Fruit fly (Drosophila melanogaster): ENCODE data around the gene CG31076.
A peak's percentile ranks its signal among the peaks of the same experiment; 100 is the strongest.

CG31076 gene

DNA sequence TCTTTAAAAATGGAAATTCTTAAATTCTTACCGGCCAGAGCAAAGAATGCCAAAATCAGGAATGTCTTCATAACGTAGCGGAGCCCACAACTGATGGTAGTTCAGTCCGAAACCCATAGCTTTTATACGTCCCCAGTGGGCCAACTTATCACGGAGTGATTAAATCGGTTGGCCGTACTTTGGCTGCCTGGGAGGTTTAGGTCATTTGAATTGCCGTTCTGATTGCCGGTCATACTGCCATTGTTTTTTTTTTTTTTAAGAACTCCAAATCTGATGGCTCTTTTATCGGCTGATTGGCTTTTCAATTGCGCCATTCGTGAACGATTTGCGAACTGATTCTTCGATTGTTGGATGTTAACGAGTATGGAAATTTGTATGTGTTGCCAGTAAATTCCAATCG is 33.5 kb upstream of the CG31076 start, which contains the start of gene CG6277:
CG6277 (minus strand) TSS at position 101 of the 400 bp plus-strand sequence.
- no peak for TF ChIP-seq psq (GFP tag; optimal IDR thresholded peaks at IDR 0.05)
- TF ChIP-seq woc (GFP tag; optimal IDR thresholded peaks at IDR 0.05) = no peak
- TF ChIP-seq h (GFP tag; optimal IDR thresholded peaks at IDR 0.05) = no peak
- no peak for TF ChIP-seq sage (GFP tag; optimal IDR thresholded peaks at IDR 0.05)
- no peak for TF ChIP-seq usp (GFP tag; optimal IDR thresholded peaks at IDR 0.05)
- no peak for TF ChIP-seq dmrt93B (GFP tag; optimal IDR thresholded peaks at IDR 0.05)
- TF ChIP-seq Sp1 (GFP tag; optimal IDR thresholded peaks at IDR 0.05) = no peak
- TF ChIP-seq ey (GFP tag; optimal IDR thresholded peaks at IDR 0.05) = no peak
- TF ChIP-seq br (GFP tag; optimal IDR thresholded peaks at IDR 0.05) = no peak
- no peak for TF ChIP-seq pan (optimal IDR thresholded peaks at IDR 0.05)
- no peak for TF ChIP-seq jim (GFP tag; optimal IDR thresholded peaks at IDR 0.05)
- no peak for TF ChIP-seq rgr (GFP tag; optimal IDR thresholded peaks at IDR 0.05)
- TF ChIP-seq N (GFP tag; optimal IDR thresholded peaks at IDR 0.05) = no peak
- TF ChIP-seq brk (GFP tag; optimal IDR thresholded peaks at IDR 0.05) = no peak
- no peak for TF ChIP-seq fru (GFP tag; optimal IDR thresholded peaks at IDR 0.05)
- TF ChIP-seq Myc (optimal IDR thresholded peaks at IDR 0.05) = no peak
- no peak for TF ChIP-seq Mio (GFP tag; optimal IDR thresholded peaks at IDR 0.05)
- no peak for TF ChIP-seq Dfd (GFP tag; optimal IDR thresholded peaks at IDR 0.05)
- TF ChIP-seq tai (GFP tag; optimal IDR thresholded peaks at IDR 0.05) = no peak

dm6 chr3R:27021278-27021677 is 31.6 kb upstream of the CG31076 start, which contains the start of gene CG6283:
Gene CG6283 (minus strand): TSS chr3R:27021378.
- TF ChIP-seq Dif (GFP tag; optimal IDR thresholded peaks at IDR 0.05; ENCODE audit: partially characterized antibody) = no peak
- TF ChIP-seq jim (GFP tag; optimal IDR thresholded peaks at IDR 0.05) = no peak
- no peak for TF ChIP-seq tai (GFP tag; optimal IDR thresholded peaks at IDR 0.05)
- no peak for TF ChIP-seq Hnf4 (GFP tag; optimal IDR thresholded peaks at IDR 0.05)
- TF ChIP-seq Rel (GFP tag; optimal IDR thresholded peaks at IDR 0.05) = no peak
- TF ChIP-seq Rel (tag; optimal IDR thresholded peaks at IDR 0.05) = no peak
- no peak for TF ChIP-seq lola (GFP tag; optimal IDR thresholded peaks at IDR 0.05)
- no peak for TF ChIP-seq Abd-B (GFP tag; optimal IDR thresholded peaks at IDR 0.05)
- no peak for TF ChIP-seq ey (GFP tag; optimal IDR thresholded peaks at IDR 0.05)
- TF ChIP-seq rgr (GFP tag; optimal IDR thresholded peaks at IDR 0.05) = no peak
- TF ChIP-seq HLH106 (tag; optimal IDR thresholded peaks at IDR 0.05) = no peak
- no peak for TF ChIP-seq woc (GFP tag; optimal IDR thresholded peaks at IDR 0.05)
- TF ChIP-seq psq (GFP tag; optimal IDR thresholded peaks at IDR 0.05) = no peak
- TF ChIP-seq usp (GFP tag; optimal IDR thresholded peaks at IDR 0.05) = no peak
- no peak for TF ChIP-seq Hr78 (GFP tag; optimal IDR thresholded peaks at IDR 0.05)
- no peak for TF ChIP-seq dsf (GFP tag; optimal IDR thresholded peaks at IDR 0.05; ENCODE audit: borderline replicate concordance)
- no peak for TF ChIP-seq Dfd (GFP tag; optimal IDR thresholded peaks at IDR 0.05)
- no peak for TF ChIP-seq CrebA (GFP tag; optimal IDR thresholded peaks at IDR 0.05; ENCODE audit: borderline replicate concordance)

DNA sequence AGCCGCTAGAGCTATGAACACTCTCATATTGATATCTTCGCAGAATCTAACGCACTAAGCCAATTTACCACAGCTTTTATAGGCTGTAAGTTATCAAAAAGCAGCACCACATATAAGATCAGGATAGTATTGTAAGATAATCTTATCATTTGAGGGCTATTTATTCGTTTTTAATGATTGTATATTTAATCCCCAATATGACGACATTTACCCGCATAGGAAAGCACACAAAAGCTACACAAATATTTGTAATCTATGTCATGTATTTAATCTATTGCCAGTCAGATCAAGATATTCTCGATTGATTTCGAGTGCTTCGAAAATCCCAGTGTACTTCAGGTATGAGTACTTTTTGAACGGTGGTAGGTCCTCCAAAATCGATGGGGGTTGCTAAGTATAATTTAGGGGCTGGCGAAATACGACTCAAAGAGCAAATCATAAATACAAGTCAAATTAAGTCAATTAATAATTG is 30.1 kb upstream of the CG31076 start, which contains the start of gene CG17191:
CG17191 (minus strand) TSS at position 51 of the 472 bp plus-strand sequence.
- TF ChIP-seq brk (GFP tag; optimal IDR thresholded peaks at IDR 0.05) = no peak
- no peak for TF ChIP-seq Rel (GFP tag; optimal IDR thresholded peaks at IDR 0.05)
- peak; percentile 29 for TF ChIP-seq Rel (tag; optimal IDR thresholded peaks at IDR 0.05)

dm6 chr3R:27018187-27018586 is 28.5 kb upstream of the CG31076 start, which contains the start of gene CG17192:
Gene CG17192 (minus strand): TSS chr3R:27018287.
- no peak for TF ChIP-seq ey (GFP tag; optimal IDR thresholded peaks at IDR 0.05)
- no peak for TF ChIP-seq fru (GFP tag; optimal IDR thresholded peaks at IDR 0.05)
- no peak for TF ChIP-seq Hr78 (GFP tag; optimal IDR thresholded peaks at IDR 0.05)

- no peak for TF ChIP-seq Dfd (GFP tag; optimal IDR thresholded peaks at IDR 0.05)
- no peak for TF ChIP-seq CG9705 (GFP tag; optimal IDR thresholded peaks at IDR 0.05)
- TF ChIP-seq sage (GFP tag; optimal IDR thresholded peaks at IDR 0.05) = no peak
- TF ChIP-seq Jra (GFP tag; optimal IDR thresholded peaks at IDR 0.05) = no peak
- no peak for TF ChIP-seq dsf (GFP tag; optimal IDR thresholded peaks at IDR 0.05; ENCODE audit: borderline replicate concordance)
- no peak for TF ChIP-seq dl (GFP tag; optimal IDR thresholded peaks at IDR 0.05; ENCODE audit: insufficient read depth in 1 of 2, partially characterized antibody in 2 of 2)
- no peak for TF ChIP-seq Hr78 (GFP tag; optimal IDR thresholded peaks at IDR 0.05)
- no peak for TF ChIP-seq h (GFP tag; optimal IDR thresholded peaks at IDR 0.05)
- TF ChIP-seq sv (GFP tag; optimal IDR thresholded peaks at IDR 0.05) = no peak
- no peak for TF ChIP-seq HLH106 (tag; optimal IDR thresholded peaks at IDR 0.05)
- no peak for TF ChIP-seq Rel (GFP tag; optimal IDR thresholded peaks at IDR 0.05)
- TF ChIP-seq Rel (tag; optimal IDR thresholded peaks at IDR 0.05) = no peak
- TF ChIP-seq rgr (GFP tag; optimal IDR thresholded peaks at IDR 0.05) = no peak
- TF ChIP-seq Abd-B (GFP tag; optimal IDR thresholded peaks at IDR 0.05) = no peak
- no peak for TF ChIP-seq Sp1 (GFP tag; optimal IDR thresholded peaks at IDR 0.05)
These were observed 17.4 kb upstream of the CG31076 start, which contains the start of gene CG6295 for dm6 chr3R:27007022-27007421. Gene CG6295 (minus strand): TSS chr3R:27007055.

Measured in whole organism, wandering third instar larva.